Worm (Caenorhabditis elegans) whole organism, L2 larva: Measurements from ENCODE around the gene cyb-2.1.

ENCODE experiments used
- aly-2 ChIP-seq: fragments of 150-350 bp; optimal IDR thresholded peaks from 2 replicates; lab custom pipeline; 2014; ENCODE audit warnings: missing biosample characterization, missing genetic modification characterization
- ama-1 ChIP-seq: fragments of 150-350 bp; optimal IDR thresholded peaks from 2 replicates; lab custom pipeline; 2018; ENCODE audit warnings: inconsistent platforms
- lin-39 ChIP-seq: fragments of 150-350 bp; optimal IDR thresholded peaks from 2 replicates; lab custom pipeline; 2014; ENCODE audit warnings: missing biosample characterization, missing genetic modification reagents, missing genetic modification characterization
- nhr-11 ChIP-seq: fragments of 150-350 bp; optimal IDR thresholded peaks from 2 replicates; lab custom pipeline; 2014; ENCODE audit warnings: missing biosample characterization, missing genetic modification characterization
- zag-1 ChIP-seq: fragments of 150-350 bp; optimal IDR thresholded peaks from 2 replicates; lab custom pipeline; 2014; ENCODE audit warnings: missing biosample characterization, missing genetic modification characterization

DNA sequence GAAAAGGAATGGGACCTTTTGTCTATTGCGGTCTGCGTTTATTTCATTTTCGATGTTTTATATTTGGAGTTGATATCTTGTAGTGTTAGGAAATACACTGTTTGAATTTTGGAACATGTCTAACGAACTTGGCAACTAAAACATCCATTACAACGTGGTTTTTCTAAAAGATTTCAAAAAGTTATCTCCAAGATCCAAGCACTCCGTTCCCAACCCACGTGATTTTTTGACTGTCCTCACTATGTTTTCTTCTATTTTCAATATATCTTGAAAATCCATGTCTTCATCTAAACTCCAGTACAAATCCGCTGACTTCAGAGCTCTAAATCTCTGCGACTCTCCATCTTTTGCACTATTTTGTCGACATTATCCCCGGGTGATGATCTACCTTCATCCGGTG is 15.8 kb downstream of the cyb-2.1 start, which contains the start of gene F13H10.9:
- TF ChIP-seq nhr-11 (tag; lab: Kevin White, UChicago): no peak
- TF ChIP-seq aly-2 (tag; lab: Kevin White, UChicago): no peak
- TF ChIP-seq lin-39 (tag; lab: Kevin White, UChicago): no peak
- no peak for TF ChIP-seq ama-1 (lab: Kevin White, UChicago)
- TF ChIP-seq zag-1 (tag; lab: Kevin White, UChicago): no peak
